Fruit fly (Drosophila melanogaster) whole organism, prepupa: ENCODE data around the gene CG11726.

Experiments used
- Blimp-1 ChIP-seq: fragments of 200-800 bp; sonication (Bioruptor generic); optimal IDR thresholded peaks from 3 replicates; lab custom pipeline; 2017; ENCODE audit warnings: missing biosample characterization, missing genetic modification characterization, mild to moderate bottlenecking, moderate library complexity, missing genetic modification reagents
- CG10631 ChIP-seq: fragments of 200-800 bp; sonication (Bioruptor generic); optimal IDR thresholded peaks from 2 replicates; lab custom pipeline; 2016; ENCODE audit warnings: missing biosample characterization, missing genetic modification characterization
- CG10669 ChIP-seq: fragments of 200-800 bp; sonication (Bioruptor generic); optimal IDR thresholded peaks from 3 replicates; lab custom pipeline; 2018; ENCODE audit warnings: missing biosample characterization, mild to moderate bottlenecking, missing genetic modification characterization, moderate library complexity
- CG11294 ChIP-seq: fragments of 200-800 bp; sonication (Bioruptor generic); IDR thresholded peaks from 2 replicates; pipeline ENCODE4 v1.3.6; 2022; ENCODE audit warnings: missing biosample characterization, missing genetic modification characterization
- CG11762 ChIP-seq: fragments of 200-800 bp; sonication (Bioruptor generic); optimal IDR thresholded peaks from 3 replicates; lab custom pipeline; 2016; ENCODE audit warnings: missing biosample characterization, missing genetic modification characterization; ENCODE audit not compliant: insufficient read depth
- CG11902 ChIP-seq: fragments of 200-800 bp; sonication (Bioruptor generic); optimal IDR thresholded peaks from 3 replicates; lab custom pipeline; 2016; ENCODE audit warnings: missing biosample characterization, missing genetic modification characterization
- CG15336 ChIP-seq: fragments of 200-800 bp; sonication (Bioruptor generic); IDR thresholded peaks from 2 replicates; pipeline ENCODE4 v1.3.6; 2022; ENCODE audit warnings: missing biosample characterization, missing genetic modification characterization
- CG1621 ChIP-seq: fragments of 200-800 bp; sonication (Bioruptor generic); optimal IDR thresholded peaks from 3 replicates; lab custom pipeline; 2018; ENCODE audit warnings: missing biosample characterization, mild to moderate bottlenecking, missing genetic modification characterization
- CG3032 ChIP-seq: fragments of 200-800 bp; optimal IDR thresholded peaks from 2 replicates; lab custom pipeline; 2019; ENCODE audit warnings: missing biosample characterization, mild to moderate bottlenecking, missing genetic modification characterization, moderate library complexity
- CG31627 ChIP-seq: fragments of 200-800 bp; sonication (Bioruptor generic); optimal IDR thresholded peaks from 3 replicates; lab custom pipeline; 2016; ENCODE audit warnings: missing biosample characterization, missing genetic modification characterization
- CG32006 ChIP-seq: fragments of 200-800 bp; sonication (Bioruptor generic); optimal IDR thresholded peaks from 3 replicates; lab custom pipeline; 2017; ENCODE audit warnings: missing biosample characterization, mild to moderate bottlenecking, missing genetic modification characterization
- CG34406 ChIP-seq: fragments of 200-800 bp; sonication (Bioruptor generic); optimal IDR thresholded peaks from 3 replicates; lab custom pipeline; 2016; ENCODE audit warnings: missing biosample characterization, missing genetic modification characterization
- CG3919 ChIP-seq: fragments of 200-800 bp; sonication (Bioruptor generic); optimal IDR thresholded peaks from 3 replicates; lab custom pipeline; 2016; ENCODE audit warnings: missing biosample characterization, missing genetic modification characterization
- CG6163 ChIP-seq: fragments of 200-800 bp; sonication (Bioruptor generic); IDR thresholded peaks from 3 replicates; pipeline ENCODE4 v1.3.6; 2022; ENCODE audit warnings: missing biosample characterization, missing genetic modification characterization
- CG6276 ChIP-seq: fragments of 200-800 bp; sonication (Bioruptor generic); optimal IDR thresholded peaks from 2 replicates; lab custom pipeline; 2017; ENCODE audit warnings: missing biosample characterization, mild to moderate bottlenecking, missing genetic modification characterization
- CG6792 ChIP-seq: fragments of 200-800 bp; sonication (Bioruptor generic); optimal IDR thresholded peaks from 3 replicates; lab custom pipeline; 2016; ENCODE audit warnings: missing biosample characterization, missing genetic modification characterization
- CG6854 ChIP-seq: fragments of 200-800 bp; sonication (Bioruptor generic); optimal IDR thresholded peaks from 2 replicates; lab custom pipeline; 2017; ENCODE audit warnings: missing biosample characterization, mild to moderate bottlenecking, missing genetic modification characterization
- CG8119 ChIP-seq: fragments of 200-800 bp; sonication (Bioruptor generic); IDR thresholded peaks from 3 replicates; pipeline ENCODE4 v1.3.6; 2022; ENCODE audit warnings: missing biosample characterization, missing genetic modification characterization
- CG8319 ChIP-seq: fragments of 200-800 bp; sonication (Bioruptor generic); optimal IDR thresholded peaks from 3 replicates; lab custom pipeline; 2016; ENCODE audit warnings: missing biosample characterization, missing genetic modification characterization
- CG8632 ChIP-seq: fragments of 200-800 bp; sonication (Bioruptor generic); optimal IDR thresholded peaks from 3 replicates; lab custom pipeline; 2016; ENCODE audit warnings: missing biosample characterization, missing genetic modification characterization
- CG9139 ChIP-seq: fragments of 200-800 bp; sonication (Bioruptor generic); optimal IDR thresholded peaks from 3 replicates; lab custom pipeline; 2017; ENCODE audit warnings: missing biosample characterization, mild to moderate bottlenecking, missing genetic modification characterization
- Eip75B ChIP-seq: fragments of 200-800 bp; sonication (Bioruptor generic); optimal IDR thresholded peaks from 3 replicates; lab custom pipeline; 2016; ENCODE audit warnings: missing biosample characterization, missing genetic modification characterization
- Eip78C ChIP-seq: fragments of 200-800 bp; sonication (Bioruptor generic); peaks from one replicate; lab custom pipeline; 2016; ENCODE audit warnings: missing biosample characterization, missing genetic modification characterization
- Eip93F ChIP-seq: fragments of 200-800 bp; sonication (Bioruptor generic); optimal IDR thresholded peaks from 2 replicates; lab custom pipeline; 2016; ENCODE audit warnings: missing biosample characterization, mild to moderate bottlenecking, missing genetic modification characterization
- Ets21C ChIP-seq: fragments of 200-800 bp; sonication (Bioruptor generic); optimal IDR thresholded peaks from 3 replicates; lab custom pipeline; 2016; ENCODE audit warnings: missing biosample characterization, missing genetic modification characterization
- Ets96B ChIP-seq: fragments of 200-800 bp; optimal IDR thresholded peaks from 2 replicates; lab custom pipeline; 2019; ENCODE audit warnings: missing biosample characterization, mild to moderate bottlenecking, missing genetic modification characterization, moderate library complexity
- Gug ChIP-seq: fragments of 200-800 bp; sonication (Bioruptor generic); IDR thresholded peaks from 2 replicates; pipeline ENCODE4 v1.3.6; 2022; ENCODE audit warnings: missing biosample characterization, missing genetic modification characterization
- Hr38 ChIP-seq: sonication (Bioruptor generic); optimal IDR thresholded peaks from 2 replicates; lab custom pipeline; 2016; ENCODE audit warnings: missing biosample characterization, missing genetic modification characterization
- Hr39 ChIP-seq: fragments of 200-800 bp; sonication (Bioruptor generic); optimal IDR thresholded peaks from 2 replicates; lab custom pipeline; 2016; ENCODE audit warnings: missing biosample characterization, missing genetic modification characterization
- Hr4 ChIP-seq: fragments of 200-800 bp; sonication (Bioruptor generic); optimal IDR thresholded peaks from 3 replicates; lab custom pipeline; 2016; ENCODE audit warnings: missing biosample characterization, missing genetic modification characterization
- Lpt ChIP-seq: fragments of 200-800 bp; sonication (Bioruptor generic); optimal IDR thresholded peaks from 3 replicates; lab custom pipeline; 2016; ENCODE audit warnings: missing biosample characterization, missing genetic modification characterization
- Met ChIP-seq: fragments of 200-800 bp; sonication (Bioruptor generic); optimal IDR thresholded peaks from 3 replicates; lab custom pipeline; 2016; ENCODE audit warnings: missing biosample characterization, missing genetic modification characterization
- OdsH ChIP-seq: fragments of 200-800 bp; sonication (Bioruptor generic); optimal IDR thresholded peaks from 3 replicates; lab custom pipeline; 2016; ENCODE audit warnings: missing biosample characterization, missing genetic modification characterization
- Smox ChIP-seq: fragments of 200-800 bp; sonication (Bioruptor generic); optimal IDR thresholded peaks from 3 replicates; lab custom pipeline; 2016; ENCODE audit warnings: missing biosample characterization, missing genetic modification characterization
- Sox102F ChIP-seq: fragments of 200-800 bp; sonication (Bioruptor generic); optimal IDR thresholded peaks from 2 replicates; lab custom pipeline; 2016; ENCODE audit warnings: missing biosample characterization, mild to moderate bottlenecking, missing genetic modification characterization
- Sox14 ChIP-seq: fragments of 200-800 bp; sonication (Bioruptor generic); optimal IDR thresholded peaks from 3 replicates; lab custom pipeline; 2016; ENCODE audit warnings: missing biosample characterization, missing genetic modification characterization
- Sox15 ChIP-seq: fragments of 200-800 bp; sonication (Bioruptor generic); optimal IDR thresholded peaks from 3 replicates; lab custom pipeline; 2016; ENCODE audit warnings: missing biosample characterization, missing genetic modification characterization
- achi ChIP-seq: fragments of 200-800 bp; sonication (Bioruptor generic); optimal IDR thresholded peaks from 3 replicates; lab custom pipeline; 2016; ENCODE audit warnings: missing biosample characterization, missing genetic modification characterization
- acj6 ChIP-seq: fragments of 200-800 bp; sonication (Bioruptor generic); optimal IDR thresholded peaks from 3 replicates; lab custom pipeline; 2016; ENCODE audit warnings: missing biosample characterization, missing genetic modification characterization
- cyc ChIP-seq: fragments of 200-800 bp; sonication (Bioruptor generic); optimal IDR thresholded peaks from 3 replicates; lab custom pipeline; 2016; ENCODE audit warnings: missing biosample characterization, missing genetic modification characterization
- dac ChIP-seq: fragments of 200-800 bp; sonication (Bioruptor generic); optimal IDR thresholded peaks from 2 replicates; lab custom pipeline; 2017; ENCODE audit warnings: missing biosample characterization, mild to moderate bottlenecking, missing genetic modification characterization
- eg ChIP-seq: fragments of 200-800 bp; sonication (Bioruptor generic); IDR thresholded peaks from 3 replicates; pipeline ENCODE4 v1.3.6; 2022; ENCODE audit warnings: missing biosample characterization, missing genetic modification characterization
- esn ChIP-seq: fragments of 200-800 bp; sonication (Bioruptor generic); optimal IDR thresholded peaks from 2 replicates; lab custom pipeline; 2016; ENCODE audit warnings: missing biosample characterization, mild to moderate bottlenecking, missing genetic modification characterization, moderate library complexity
- fd59A ChIP-seq: fragments of 200-800 bp; sonication (Bioruptor generic); optimal IDR thresholded peaks from 2 replicates; lab custom pipeline; 2017; ENCODE audit warnings: missing biosample characterization, mild to moderate bottlenecking, missing genetic modification characterization, missing genetic modification reagents
- fd85E ChIP-seq: fragments of 200-800 bp; sonication (Bioruptor generic); optimal IDR thresholded peaks from 3 replicates; lab custom pipeline; 2016; ENCODE audit warnings: missing biosample characterization, missing genetic modification characterization
- lz ChIP-seq: fragments of 200-800 bp; sonication (Bioruptor generic); optimal IDR thresholded peaks from 3 replicates; lab custom pipeline; 2016; ENCODE audit warnings: missing biosample characterization, missing genetic modification characterization
- net ChIP-seq: fragments of 200-800 bp; sonication (Bioruptor generic); optimal IDR thresholded peaks from 3 replicates; lab custom pipeline; 2016; ENCODE audit warnings: missing biosample characterization, missing genetic modification characterization
- pdm3 ChIP-seq: fragments of 200-800 bp; sonication (Bioruptor generic); optimal IDR thresholded peaks from 3 replicates; lab custom pipeline; 2016; ENCODE audit warnings: missing biosample characterization, missing genetic modification characterization
- salr ChIP-seq, 2 experiments: fragments of 200-800 bp; sonication (Bioruptor generic); optimal IDR thresholded peaks; 3 replicates each; lab custom pipeline; 2016 to 2018; ENCODE audit warnings: missing biosample characterization in 2 of 2, missing genetic modification characterization in 2 of 2, mild to moderate bottlenecking in 1 of 2
- spab ChIP-seq: fragments of 200-800 bp; sonication (Bioruptor generic); optimal IDR thresholded peaks from 2 replicates; lab custom pipeline; 2017; ENCODE audit warnings: missing biosample characterization, mild to moderate bottlenecking, missing genetic modification characterization, missing genetic modification reagents
- svp ChIP-seq: fragments of 200-800 bp; sonication (Bioruptor generic); peaks from one replicate; lab custom pipeline; 2016; ENCODE audit warnings: missing biosample characterization, missing genetic modification characterization
- topi ChIP-seq: fragments of 200-800 bp; sonication (Bioruptor generic); optimal IDR thresholded peaks from 3 replicates; lab custom pipeline; 2016; ENCODE audit warnings: missing biosample characterization, missing genetic modification characterization
- vri ChIP-seq: fragments of 200-800 bp; sonication (Bioruptor generic); optimal IDR thresholded peaks from 3 replicates; lab custom pipeline; 2016; ENCODE audit warnings: missing biosample characterization, mild to moderate bottlenecking, missing genetic modification characterization

The CG11726 gene

dm6 chr3L:11414453-11414852 is 20.0 kb downstream of the CG11726 start:
- TF ChIP-seq Eip75B (GFP tag; lab: Kevin White, UChicago): peak; percentile 43
- peak; percentile 23 for TF ChIP-seq CG3919 (GFP tag; lab: Kevin White, UChicago)
- TF ChIP-seq Ets21C: peak; percentile 34
- peak; percentile 32 for TF ChIP-seq Sox102F
- no peak for TF ChIP-seq Gug
- TF ChIP-seq Sox14 (GFP tag; lab: Kevin White, UChicago): peak; percentile 63
- TF ChIP-seq vri (GFP tag; lab: Kevin White, UChicago): peak; percentile 12
- TF ChIP-seq Hr39 (GFP tag; lab: Kevin White, UChicago): peak; percentile 52
- no peak for TF ChIP-seq CG8319 (GFP tag; lab: Kevin White, UChicago)
- peak; percentile 64 for TF ChIP-seq CG8119 (GFP tag; lab: Robert Waterston, UW)
- peak; percentile 59 for TF ChIP-seq esn (GFP tag; lab: Kevin White, UChicago)
- no peak for TF ChIP-seq CG3032 (tag; lab: Kevin White, UChicago)
- TF ChIP-seq Met (GFP tag; lab: Kevin White, UChicago): peak; percentile 49
- peak; percentile 36 for TF ChIP-seq CG11762
- TF ChIP-seq CG6276 (GFP tag; lab: Kevin White, UChicago): peak; percentile 27
- TF ChIP-seq dac (GFP tag; lab: Kevin White, UChicago): peak; percentile 27
- peak; percentile 73 for TF ChIP-seq svp (GFP tag; lab: Kevin White, UChicago)
- TF ChIP-seq Sox15: peak; percentile 36
- peak; percentile 64 for TF ChIP-seq lz (GFP tag; lab: Kevin White, UChicago)
- no peak for TF ChIP-seq CG6854 (GFP tag; lab: Kevin White, UChicago)
- TF ChIP-seq achi (GFP tag; lab: Kevin White, UChicago): peak; percentile 51
- peak; percentile 88 for TF ChIP-seq Eip78C
- no peak for TF ChIP-seq CG11902 (GFP tag; lab: Kevin White, UChicago)
- TF ChIP-seq CG9139 (GFP tag; lab: Kevin White, UChicago): no peak
- TF ChIP-seq CG10631: peak; percentile 67
- TF ChIP-seq topi (GFP tag; lab: Kevin White, UChicago): peak; percentile 33
- peak; percentile 29 for TF ChIP-seq CG34406 (GFP tag; lab: Kevin White, UChicago)
- TF ChIP-seq spab: peak; percentile 2
- no peak; the same call in 1 of the 2 replicates for TF ChIP-seq CG11294 (GFP tag; lab: Robert Waterston, UW)
- peak; percentile 44 for TF ChIP-seq Smox (GFP tag; lab: Kevin White, UChicago)
- peak; percentile 74 for TF ChIP-seq CG32006
- TF ChIP-seq Blimp-1: no peak
- no peak for TF ChIP-seq CG8632 (GFP tag; lab: Kevin White, UChicago)
- peak; percentile 58 for TF ChIP-seq pdm3 (GFP tag; lab: Kevin White, UChicago)
- TF ChIP-seq Ets96B (tag; lab: Kevin White, UChicago): peak; percentile 53
- no peak for TF ChIP-seq CG10669 (GFP tag; lab: Kevin White, UChicago)
- peak; percentile 40; the same call in 1 of the 2 replicates for TF ChIP-seq CG15336
- TF ChIP-seq salr (GFP tag; optimal IDR thresholded peaks at IDR 0.05; lab: Kevin White, UChicago): peak in 1 of 2 experiments; percentile 61
- no peak for TF ChIP-seq Eip93F (GFP tag; lab: Kevin White, UChicago)
- TF ChIP-seq CG6792 (GFP tag; lab: Kevin White, UChicago): peak; percentile 27
- TF ChIP-seq net (GFP tag; lab: Kevin White, UChicago): peak; percentile 26
- peak; percentile 77 for TF ChIP-seq Hr4
- no peak for TF ChIP-seq Hr38 (GFP tag; lab: Kevin White, UChicago)
- TF ChIP-seq OdsH (GFP tag; lab: Kevin White, UChicago): peak; percentile 46
- peak; percentile 46 for TF ChIP-seq fd59A (GFP tag; lab: Kevin White, UChicago)
- TF ChIP-seq acj6 (GFP tag; lab: Kevin White, UChicago): peak; percentile 39
- no peak for TF ChIP-seq Lpt
- TF ChIP-seq eg (GFP tag; lab: Robert Waterston, UW): 0 out of 3 replicates have a peak, but pooled peaks have one; percentile 43
- no peak for TF ChIP-seq CG1621
- TF ChIP-seq fd85E (GFP tag; lab: Kevin White, UChicago): no peak
- peak; percentile 55 for TF ChIP-seq CG31627 (GFP tag; lab: Kevin White, UChicago)
- TF ChIP-seq cyc (GFP tag; lab: Kevin White, UChicago): peak; percentile 46
- TF ChIP-seq CG6163 (GFP tag; lab: Robert Waterston, UW): no peak
